Worm (Caenorhabditis elegans) whole organism, midembryonic: ENCODE measurements around the gene F53C3.11.

ENCODE experiments used
- cog-1 ChIP-seq: sonication (generic microtip); optimal IDR thresholded peaks from 2 replicates; lab custom pipeline; 2016; ENCODE audit warnings: missing genetic modification characterization, missing compliant biosample characterization
- ztf-23 ChIP-seq: fragments of 200-800 bp; sonication (Bioruptor generic); IDR thresholded peaks from 2 replicates; pipeline ENCODE4 v1.3.6; 2022; ENCODE audit warnings: missing genetic modification reagents, missing genetic modification characterization, missing compliant biosample characterization

DNA sequence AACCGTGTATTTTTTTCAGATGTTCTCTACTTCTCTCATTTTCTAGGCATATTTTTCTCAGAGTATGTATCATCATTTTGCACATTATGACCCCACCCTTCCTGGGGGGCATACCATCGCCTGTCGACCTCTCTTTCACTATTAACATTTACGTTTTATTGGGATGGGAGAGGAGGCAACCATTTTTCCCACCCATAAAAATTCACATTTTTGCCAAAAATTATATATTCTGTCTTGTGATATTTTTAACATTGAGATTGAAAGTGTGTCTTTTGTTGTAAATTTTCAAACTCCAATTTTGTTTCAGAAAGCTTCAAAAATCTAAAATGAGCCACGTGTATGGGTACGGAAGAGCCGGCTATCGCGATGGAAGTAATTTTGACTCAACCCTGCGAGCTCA is 11.8 kb downstream of the F53C3.11 start, which contains the start of gene F53C3.7:
- no peak for TF ChIP-seq cog-1 (tag; lab: Kevin White, UChicago)
- TF ChIP-seq ztf-23 (GFP tag; lab: Robert Waterston, UW): no peak
